Worm (Caenorhabditis elegans) whole organism, mixed stage, embryonic: ENCODE measurements around the gene ucr-2.1.

Source experiments
- M03D4.4 ChIP-seq: sonication (generic microtip); optimal IDR thresholded peaks from 2 replicates; lab custom pipeline; 2017; ENCODE audit warnings: mild to moderate bottlenecking, missing genetic modification characterization, missing compliant biosample characterization
- bed-3 ChIP-seq: fragments of 200-800 bp; sonication (Bioruptor generic); optimal IDR thresholded peaks from 3 replicates; lab custom pipeline; 2018; ENCODE audit warnings: mild to moderate bottlenecking, missing genetic modification characterization, moderate library complexity, missing compliant biosample characterization
- blmp-1 ChIP-seq: fragments of 150-350 bp; optimal IDR thresholded peaks from 2 replicates; lab custom pipeline; 2014; ENCODE audit warnings: missing biosample characterization, missing genetic modification characterization
- ceh-39 ChIP-seq: fragments of 150-350 bp; optimal IDR thresholded peaks from 2 replicates; lab custom pipeline; 2014; ENCODE audit warnings: missing biosample characterization, missing genetic modification characterization
- ceh-43 ChIP-seq: fragments of 200-800 bp; sonication (Bioruptor generic); optimal IDR thresholded peaks from 2 replicates; lab custom pipeline; 2018; ENCODE audit warnings: mild to moderate bottlenecking, missing genetic modification characterization, moderate library complexity, missing compliant biosample characterization
- ceh-83 ChIP-seq: fragments of 200-800 bp; sonication (Bioruptor generic); optimal IDR thresholded peaks from 2 replicates; lab custom pipeline; 2018; ENCODE audit warnings: mild to moderate bottlenecking, missing genetic modification characterization, missing compliant biosample characterization
- ces-1 ChIP-seq: fragments of 150-350 bp; optimal IDR thresholded peaks from 2 replicates; lab custom pipeline; 2014; ENCODE audit warnings: missing biosample characterization, missing genetic modification reagents, missing genetic modification characterization
- cnd-1 ChIP-seq: fragments of 200-800 bp; sonication (Bioruptor generic); optimal IDR thresholded peaks from 2 replicates; lab custom pipeline; 2018; ENCODE audit warnings: mild to moderate bottlenecking, missing genetic modification characterization, missing compliant biosample characterization
- elt-1 ChIP-seq: sonication (generic microtip); optimal IDR thresholded peaks from 2 replicates; lab custom pipeline; 2017; ENCODE audit warnings: missing genetic modification characterization, mild to moderate bottlenecking, missing compliant biosample characterization, antibody characterized with exemption, moderate library complexity, borderline replicate concordance; ENCODE audit not compliant: insufficient read depth
- elt-3 ChIP-seq: fragments of 150-350 bp; optimal IDR thresholded peaks from 2 replicates; lab custom pipeline; 2014; ENCODE audit warnings: missing biosample characterization, missing genetic modification characterization
- flh-1 ChIP-seq: fragments of 200-800 bp; sonication (Bioruptor generic); optimal IDR thresholded peaks from 2 replicates; lab custom pipeline; 2018; ENCODE audit warnings: mild to moderate bottlenecking, missing genetic modification characterization, moderate library complexity, missing compliant biosample characterization
- ham-2 ChIP-seq: fragments of 200-800 bp; sonication (Bioruptor generic); optimal IDR thresholded peaks from 2 replicates; lab custom pipeline; 2018; ENCODE audit warnings: mild to moderate bottlenecking, missing genetic modification characterization, missing compliant biosample characterization
- hlh-1 ChIP-seq: fragments of 150-350 bp; optimal IDR thresholded peaks from 2 replicates; lab custom pipeline; 2014; ENCODE audit warnings: missing biosample characterization, missing genetic modification reagents, missing genetic modification characterization
- lin-13 ChIP-seq: fragments of 150-350 bp; optimal IDR thresholded peaks from 2 replicates; lab custom pipeline; 2014; ENCODE audit warnings: missing biosample characterization, missing genetic modification characterization
- lin-32 ChIP-seq: fragments of 200-800 bp; sonication (Bioruptor generic); optimal IDR thresholded peaks from 2 replicates; lab custom pipeline; 2018; ENCODE audit warnings: mild to moderate bottlenecking, missing genetic modification characterization, missing compliant biosample characterization
- lsy-2 ChIP-seq: fragments of 150-350 bp; optimal IDR thresholded peaks from 2 replicates; lab custom pipeline; 2014; ENCODE audit warnings: missing biosample characterization, missing genetic modification characterization
- mab-5 ChIP-seq: fragments of 150-350 bp; optimal IDR thresholded peaks from 2 replicates; lab custom pipeline; 2014; ENCODE audit warnings: missing biosample characterization, missing genetic modification characterization
- mep-1 ChIP-seq: fragments of 150-350 bp; optimal IDR thresholded peaks from 2 replicates; lab custom pipeline; 2017; ENCODE audit warnings: missing biosample characterization, missing genetic modification reagents, missing genetic modification characterization, inconsistent platforms
- mls-2 ChIP-seq: sonication (generic microtip); optimal IDR thresholded peaks from 2 replicates; lab custom pipeline; 2016; ENCODE audit warnings: mild to moderate bottlenecking, missing genetic modification characterization, moderate library complexity, missing compliant biosample characterization
- nhr-12 ChIP-seq: fragments of 150-350 bp; optimal IDR thresholded peaks from 2 replicates; lab custom pipeline; 2014; ENCODE audit warnings: missing biosample characterization, missing genetic modification characterization
- nhr-2 ChIP-seq: fragments of 150-350 bp; optimal IDR thresholded peaks from 2 replicates; lab custom pipeline; 2014; ENCODE audit warnings: missing biosample characterization, missing genetic modification characterization
- nhr-237 ChIP-seq: fragments of 150-350 bp; optimal IDR thresholded peaks from 2 replicates; lab custom pipeline; 2014; ENCODE audit warnings: missing biosample characterization, missing genetic modification characterization
- nhr-28 ChIP-seq: fragments of 150-350 bp; optimal IDR thresholded peaks from 2 replicates; lab custom pipeline; 2014; ENCODE audit warnings: missing biosample characterization, missing genetic modification characterization
- nhr-76 ChIP-seq: sonication (generic microtip); optimal IDR thresholded peaks from 2 replicates; lab custom pipeline; 2017; ENCODE audit warnings: missing biosample characterization, missing genetic modification characterization
- pha-4 ChIP-seq: fragments of 150-350 bp; optimal IDR thresholded peaks from 2 replicates; lab custom pipeline; 2018; ENCODE audit warnings: missing biosample characterization, missing genetic modification reagents, missing genetic modification characterization
- sem-2 ChIP-seq: fragments of 200-800 bp; sonication (Bioruptor generic); optimal IDR thresholded peaks from 2 replicates; lab custom pipeline; 2018; ENCODE audit warnings: mild to moderate bottlenecking, missing genetic modification characterization, missing compliant biosample characterization
- snpc-4 ChIP-seq: fragments of 150-350 bp; optimal IDR thresholded peaks from 2 replicates; lab custom pipeline; 2014; ENCODE audit warnings: missing biosample characterization, missing genetic modification characterization
- sptf-1 ChIP-seq: sonication (generic microtip); optimal IDR thresholded peaks from 2 replicates; lab custom pipeline; 2017; ENCODE audit warnings: mild to moderate bottlenecking, missing genetic modification characterization, moderate library complexity, missing compliant biosample characterization
- tbx-8 ChIP-seq: fragments of 200-800 bp; sonication (Bioruptor generic); optimal IDR thresholded peaks from 2 replicates; lab custom pipeline; 2018; ENCODE audit warnings: mild to moderate bottlenecking, missing genetic modification characterization, moderate library complexity, missing compliant biosample characterization
- unc-120 ChIP-seq: sonication (generic microtip); optimal IDR thresholded peaks from 2 replicates; lab custom pipeline; 2017; ENCODE audit warnings: missing genetic modification characterization, missing compliant biosample characterization; ENCODE audit not compliant: poor library complexity, severe bottlenecking
- unc-39 ChIP-seq: fragments of 150-350 bp; optimal IDR thresholded peaks from 2 replicates; lab custom pipeline; 2014; ENCODE audit warnings: missing biosample characterization, missing genetic modification characterization
- unc-62 ChIP-seq: fragments of 150-350 bp; optimal IDR thresholded peaks from 2 replicates; lab custom pipeline; 2014; ENCODE audit warnings: missing biosample characterization, missing genetic modification reagents, missing genetic modification characterization
- zip-8 ChIP-seq: fragments of 150-350 bp; optimal IDR thresholded peaks from 2 replicates; lab custom pipeline; 2014; ENCODE audit warnings: missing biosample characterization, missing genetic modification characterization
- ztf-11 ChIP-seq: fragments of 150-350 bp; optimal IDR thresholded peaks from 2 replicates; lab custom pipeline; 2014; ENCODE audit warnings: missing biosample characterization, missing genetic modification characterization

Gene ucr-2.1

DNA sequence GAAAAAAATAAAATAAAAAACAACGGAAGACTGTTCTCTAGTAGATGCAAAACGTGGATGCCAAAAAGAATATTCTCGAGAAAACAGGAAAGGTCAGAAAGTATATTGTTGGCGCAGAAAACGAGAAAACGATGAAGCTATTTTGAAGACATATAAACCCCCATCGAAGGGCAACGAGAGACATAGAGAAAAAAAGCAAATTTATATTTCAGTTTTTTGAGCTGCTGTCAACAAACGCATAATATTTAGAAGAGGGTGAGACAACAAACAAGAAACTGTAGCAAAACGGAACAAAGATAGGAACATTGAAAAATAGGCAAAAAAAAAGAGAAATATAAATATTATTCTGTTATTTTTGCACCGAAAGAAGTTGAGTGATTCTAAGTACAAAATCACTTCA, 26.0 kb upstream of the ucr-2.1 start:
- TF ChIP-seq bed-3 (GFP tag; lab: Kevin White, UChicago): no peak
- no peak for TF ChIP-seq lsy-2 (tag; lab: Kevin White, UChicago)
- TF ChIP-seq elt-1 (tag; lab: Kevin White, UChicago): no peak
- no peak for TF ChIP-seq M03D4.4 (tag; lab: Kevin White, UChicago)
- TF ChIP-seq elt-3 (tag; lab: Kevin White, UChicago): no peak
- no peak for TF ChIP-seq ceh-39 (tag; lab: Kevin White, UChicago)
- no peak for TF ChIP-seq sem-2
- no peak for TF ChIP-seq ceh-83 (GFP tag; lab: Kevin White, UChicago)

DNA sequence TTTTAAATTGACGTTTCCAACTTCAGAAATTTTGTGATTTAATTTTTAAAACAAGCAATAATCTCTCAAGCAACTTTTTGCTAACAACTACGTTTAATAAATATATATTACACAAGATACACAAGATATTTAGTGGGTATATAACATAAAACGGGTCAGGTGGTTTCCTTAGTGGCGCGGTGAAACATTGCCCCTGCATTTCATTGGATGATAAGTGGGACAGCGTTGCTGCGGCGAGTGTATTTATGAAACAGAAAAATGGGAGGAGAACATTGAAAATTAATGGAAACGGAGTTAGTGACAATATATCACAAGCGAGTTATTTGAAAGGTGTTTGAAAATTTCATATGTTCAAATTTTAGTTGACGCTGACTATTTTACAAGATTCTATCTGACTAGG, 25.5 kb upstream of the ucr-2.1 start:
- TF ChIP-seq tbx-8 (GFP tag; lab: Kevin White, UChicago) (no peak), mls-2 (tag; lab: Kevin White, UChicago) (no peak), lin-32 (GFP tag; lab: Kevin White, UChicago) (no peak), nhr-2 (tag; lab: Kevin White, UChicago) (no peak), zip-8 (tag; lab: Kevin White, UChicago) (no peak), nhr-12 (tag; lab: Kevin White, UChicago) (no peak), mab-5 (tag; lab: Kevin White, UChicago) (no peak), ceh-39 (tag; lab: Kevin White, UChicago) (no peak), pha-4 (tag; lab: Kevin White, UChicago) (no peak), ham-2 (GFP tag; lab: Kevin White, UChicago) (no peak), hlh-1 (tag; lab: Kevin White, UChicago) (no peak), mep-1 (tag; lab: Kevin White, UChicago) (no peak), unc-120 (no peak), ztf-11 (tag; lab: Kevin White, UChicago) (no peak), nhr-237 (tag; lab: Kevin White, UChicago) (no peak), cnd-1 (tag; lab: Kevin White, UChicago) (no peak), lin-13 (no peak), elt-1 (tag; lab: Kevin White, UChicago) (no peak), blmp-1 (no peak), ceh-43 (no peak)

DNA sequence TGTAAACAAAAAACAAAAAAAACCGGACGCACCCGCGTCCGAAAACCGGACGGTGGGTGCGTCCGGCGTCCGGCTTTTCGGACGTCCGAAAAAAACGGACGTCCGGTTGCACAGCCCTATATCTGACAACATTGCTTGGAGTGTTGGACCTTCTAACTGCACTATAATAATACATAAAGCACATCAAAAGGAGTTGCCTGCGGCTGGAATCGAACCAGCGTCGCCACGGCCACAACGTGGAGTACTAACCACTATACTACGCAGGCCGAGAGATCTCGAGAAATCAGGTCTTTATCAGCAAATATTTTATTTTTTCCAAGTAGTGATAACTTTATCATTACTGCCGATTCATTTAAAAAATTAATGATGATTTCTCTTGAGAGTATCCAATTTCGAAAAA, 24.9 kb upstream of the ucr-2.1 start:
- TF ChIP-seq M03D4.4 (tag; lab: Kevin White, UChicago): no peak
- TF ChIP-seq hlh-1 (tag; lab: Kevin White, UChicago): no peak
- no peak for TF ChIP-seq ceh-43
- TF ChIP-seq sptf-1 (tag; lab: Kevin White, UChicago): no peak
- no peak for TF ChIP-seq elt-1 (tag; lab: Kevin White, UChicago)
- no peak for TF ChIP-seq ceh-83 (GFP tag; lab: Kevin White, UChicago)
- TF ChIP-seq sem-2: no peak
- no peak for TF ChIP-seq nhr-76 (tag; lab: Kevin White, UChicago)
- no peak for TF ChIP-seq bed-3 (GFP tag; lab: Kevin White, UChicago)
- TF ChIP-seq nhr-237 (tag; lab: Kevin White, UChicago): no peak
- no peak for TF ChIP-seq nhr-28 (tag; lab: Kevin White, UChicago)
- TF ChIP-seq lin-13: no peak
- TF ChIP-seq nhr-2 (tag; lab: Kevin White, UChicago): no peak
- no peak for TF ChIP-seq zip-8 (tag; lab: Kevin White, UChicago)
- no peak for TF ChIP-seq ces-1 (GFP tag; lab: Kevin White, UChicago)
- TF ChIP-seq unc-120: no peak
- TF ChIP-seq flh-1 (GFP tag; lab: Kevin White, UChicago): no peak
- no peak for TF ChIP-seq nhr-12 (tag; lab: Kevin White, UChicago)
- TF ChIP-seq snpc-4 (tag; lab: Kevin White, UChicago): no peak

DNA sequence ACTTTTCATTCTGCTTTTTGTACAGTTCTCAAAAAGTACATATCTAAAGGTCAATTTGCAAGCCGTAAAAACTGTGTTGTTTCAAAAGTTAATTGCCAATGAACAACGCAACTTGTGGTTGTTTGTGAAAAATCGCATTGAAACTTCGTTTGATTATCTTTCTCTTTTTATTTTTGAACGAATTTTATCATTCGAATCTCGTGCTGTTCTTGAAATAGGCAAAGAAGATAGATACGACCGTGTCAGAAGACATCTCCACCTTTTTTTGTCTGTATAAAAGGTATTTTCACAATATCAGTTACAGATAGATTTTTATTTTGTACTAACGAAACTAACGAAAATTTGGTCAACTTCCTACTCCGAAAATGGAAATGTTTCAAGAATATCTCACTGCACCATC, 23.7 kb upstream of the ucr-2.1 start, which contains the start of gene C49F5.7:
C49F5.7 (plus strand) TSS at position 301 of the 400 bp plus-strand sequence.
- TF ChIP-seq ceh-39 (tag; lab: Kevin White, UChicago) (no peak), elt-3 (tag; lab: Kevin White, UChicago) (no peak), unc-62 (GFP tag; lab: Kevin White, UChicago) (no peak), ceh-43 (no peak), pha-4 (tag; lab: Kevin White, UChicago) (no peak), sem-2 (no peak), cnd-1 (tag; lab: Kevin White, UChicago) (no peak), mep-1 (tag; lab: Kevin White, UChicago) (no peak), lin-13 (no peak), mls-2 (tag; lab: Kevin White, UChicago) (no peak), lin-32 (GFP tag; lab: Kevin White, UChicago) (no peak), snpc-4 (tag; lab: Kevin White, UChicago) (no peak), nhr-76 (tag; lab: Kevin White, UChicago) (no peak), nhr-237 (tag; lab: Kevin White, UChicago) (no peak), bed-3 (GFP tag; lab: Kevin White, UChicago) (no peak), lsy-2 (tag; lab: Kevin White, UChicago) (no peak), ztf-11 (tag; lab: Kevin White, UChicago) (no peak), tbx-8 (GFP tag; lab: Kevin White, UChicago) (no peak), blmp-1 (no peak), unc-39 (no peak)
- TF ChIP-seq, all 35 proteins: peak for 0
